Worm (Caenorhabditis elegans) whole organism, L1 larva: ENCODE results near the gene aakb-2.

Experiments used
- C16A3.4 ChIP-seq: fragments of 150-350 bp; optimal IDR thresholded peaks from 2 replicates; lab custom pipeline; 2014; ENCODE audit warnings: missing biosample characterization, missing genetic modification characterization
- aly-2 ChIP-seq: fragments of 150-350 bp; optimal IDR thresholded peaks from 2 replicates; lab custom pipeline; 2014; ENCODE audit warnings: missing biosample characterization, missing genetic modification characterization
- ama-1 ChIP-seq: fragments of 150-350 bp; optimal IDR thresholded peaks from 2 replicates; lab custom pipeline; 2014
- ceh-8 ChIP-seq: fragments of 200-800 bp; sonication (Bioruptor generic); optimal IDR thresholded peaks from 2 replicates; lab custom pipeline; 2018; ENCODE audit warnings: mild to moderate bottlenecking, missing genetic modification characterization, moderate library complexity, missing compliant biosample characterization
- ceh-82 ChIP-seq, 3 experiments: fragments of 150-350 bp in 1 of 3; sonication (generic microtip) in 2 of 3; optimal IDR thresholded peaks; 2 replicates each; lab custom pipeline; 2014 to 2017; ENCODE audit warnings: missing biosample characterization in 3 of 3, missing genetic modification characterization in 3 of 3
- ces-1 ChIP-seq: fragments of 150-350 bp; optimal IDR thresholded peaks from 2 replicates; lab custom pipeline; 2014; ENCODE audit warnings: missing biosample characterization, missing genetic modification reagents, missing genetic modification characterization
- dpl-1 ChIP-seq, 3 experiments: fragments of 150-350 bp in 2 of 3; sonication (generic microtip) in 1 of 3; optimal IDR thresholded peaks; 2 replicates each; lab custom pipeline; 2014 to 2017; ENCODE audit warnings: missing biosample characterization in 3 of 3, missing genetic modification characterization in 3 of 3, missing genetic modification reagents in 3 of 3
- dsc-1 ChIP-seq: sonication (generic microtip); optimal IDR thresholded peaks from 2 replicates; lab custom pipeline; 2016; ENCODE audit warnings: mild to moderate bottlenecking, missing genetic modification characterization, missing compliant biosample characterization
- efl-1 ChIP-seq, 4 experiments: fragments of 150-350 bp; optimal IDR thresholded peaks in 3 of 4; peaks in 1 of 4; 1 replicate in 1 of 4; 2 replicates in 3 of 4; lab custom pipeline; 2014; ENCODE audit warnings: missing biosample characterization in 2 of 4, missing genetic modification characterization in 2 of 4, missing genetic modification reagents in 2 of 4
- efl-3 ChIP-seq: fragments of 200-800 bp; sonication (Bioruptor generic); optimal IDR thresholded peaks from 2 replicates; lab custom pipeline; 2018; ENCODE audit warnings: mild to moderate bottlenecking, missing genetic modification characterization, missing compliant biosample characterization
- egl-13 ChIP-seq: sonication (generic microtip); optimal IDR thresholded peaks from 2 replicates; lab custom pipeline; 2016; ENCODE audit warnings: missing genotype, missing genetic modification reagents, missing genetic modification characterization, missing compliant biosample characterization
- elt-2 ChIP-seq: sonication (generic microtip); optimal IDR thresholded peaks from 2 replicates; lab custom pipeline; 2016; ENCODE audit warnings: missing genetic modification characterization, mild to moderate bottlenecking, inconsistent platforms, missing compliant biosample characterization, missing genetic modification reagents
- fkh-10 ChIP-seq: sonication (generic microtip); optimal IDR thresholded peaks from 2 replicates; lab custom pipeline; 2017; ENCODE audit warnings: missing biosample characterization, missing genetic modification reagents, missing genetic modification characterization
- fkh-4 ChIP-seq: sonication (generic microtip); optimal IDR thresholded peaks from 2 replicates; lab custom pipeline; 2016; ENCODE audit warnings: missing compliant biosample characterization, missing genetic modification characterization, borderline replicate concordance
- fkh-8 ChIP-seq: sonication (generic microtip); optimal IDR thresholded peaks from 2 replicates; lab custom pipeline; 2016; ENCODE audit warnings: mild to moderate bottlenecking, missing genetic modification characterization, missing compliant biosample characterization
- fos-1 ChIP-seq: fragments of 150-350 bp; optimal IDR thresholded peaks from 2 replicates; lab custom pipeline; 2014; ENCODE audit warnings: missing biosample characterization, missing genetic modification characterization
- grh-1 ChIP-seq: fragments of 200-800 bp; sonication (Bioruptor generic); IDR thresholded peaks from 2 replicates; pipeline ENCODE4 v1.3.6; 2022; ENCODE audit warnings: missing genetic modification reagents, missing genetic modification characterization, missing compliant biosample characterization
- lin-14 ChIP-seq: fragments of 200-800 bp; sonication (Bioruptor generic); optimal IDR thresholded peaks from 2 replicates; lab custom pipeline; 2018; ENCODE audit warnings: mild to moderate bottlenecking, missing genetic modification characterization, moderate library complexity, missing compliant biosample characterization
- lin-35 ChIP-seq, 2 experiments: fragments of 150-350 bp; optimal IDR thresholded peaks; 2 replicates each; lab custom pipeline; 2014; ENCODE audit warnings: missing biosample characterization in 2 of 2, missing genetic modification characterization in 2 of 2, missing genetic modification reagents in 2 of 2
- lir-3 ChIP-seq: sonication (generic microtip); optimal IDR thresholded peaks from 2 replicates; lab custom pipeline; 2016; ENCODE audit warnings: mild to moderate bottlenecking, missing genetic modification characterization, moderate library complexity, missing compliant biosample characterization; ENCODE audit not compliant: poor library complexity
- lsy-2 ChIP-seq, 2 experiments: fragments of 150-350 bp; optimal IDR thresholded peaks; 2 replicates each; lab custom pipeline; 2014; ENCODE audit warnings: missing biosample characterization in 2 of 2, missing genetic modification characterization in 2 of 2
- mab-9 ChIP-seq: fragments of 200-800 bp; sonication (Bioruptor generic); IDR thresholded peaks from 2 replicates; pipeline ENCODE4 v1.3.6; 2022; ENCODE audit warnings: missing genetic modification reagents, missing genetic modification characterization, missing compliant biosample characterization
- mdl-1 ChIP-seq, 2 experiments: fragments of 150-350 bp; optimal IDR thresholded peaks; 2 replicates each; lab custom pipeline; 2014 to 2017; ENCODE audit warnings: missing biosample characterization in 2 of 2, missing genetic modification characterization in 2 of 2, inconsistent platforms in 1 of 2
- mep-1 ChIP-seq: fragments of 150-350 bp; optimal IDR thresholded peaks from 2 replicates; lab custom pipeline; 2014; ENCODE audit warnings: missing biosample characterization, missing genetic modification characterization
- nhr-12 ChIP-seq: sonication (generic microtip); optimal IDR thresholded peaks from 2 replicates; lab custom pipeline; 2017; ENCODE audit warnings: missing biosample characterization, missing genetic modification characterization
- nhr-19 ChIP-seq: fragments of 200-800 bp; sonication (Bioruptor generic); conservative IDR thresholded peaks from 2 replicates; pipeline ENCODE4 v1.3.6; 2022; ENCODE audit warnings: missing genetic modification characterization, missing compliant biosample characterization
- nhr-28 ChIP-seq: fragments of 150-350 bp; optimal IDR thresholded peaks from 2 replicates; lab custom pipeline; 2014; ENCODE audit warnings: missing biosample characterization, missing genetic modification characterization
- nhr-47 ChIP-seq: sonication (generic microtip); optimal IDR thresholded peaks from 2 replicates; lab custom pipeline; 2016; ENCODE audit warnings: mild to moderate bottlenecking, missing genetic modification characterization, moderate library complexity, missing compliant biosample characterization
- nhr-71 ChIP-seq: sonication (generic microtip); optimal IDR thresholded peaks from 2 replicates; lab custom pipeline; 2016; ENCODE audit warnings: mild to moderate bottlenecking, missing genetic modification characterization, moderate library complexity, missing compliant biosample characterization
- rnt-1 ChIP-seq: sonication (generic microtip); optimal IDR thresholded peaks from 2 replicates; lab custom pipeline; 2016; ENCODE audit warnings: mild to moderate bottlenecking, missing genetic modification characterization, moderate library complexity, missing compliant biosample characterization
- snu-23 ChIP-seq: sonication (generic microtip); optimal IDR thresholded peaks from 2 replicates; lab custom pipeline; 2016; ENCODE audit warnings: missing genetic modification characterization, missing compliant biosample characterization
- sup-37 ChIP-seq: fragments of 200-800 bp; sonication (Bioruptor generic); optimal IDR thresholded peaks from 2 replicates; lab custom pipeline; 2018; ENCODE audit warnings: mild to moderate bottlenecking, missing genetic modification characterization, missing compliant biosample characterization
- swsn-7 ChIP-seq: sonication (generic microtip); optimal IDR thresholded peaks from 2 replicates; lab custom pipeline; 2016; ENCODE audit warnings: missing genetic modification characterization, missing compliant biosample characterization
- unc-30 ChIP-seq: sonication (generic microtip); optimal IDR thresholded peaks from 2 replicates; lab custom pipeline; 2017; ENCODE audit warnings: missing biosample characterization, missing genetic modification characterization
- xbp-1 ChIP-seq: sonication (generic microtip); optimal IDR thresholded peaks from 2 replicates; lab custom pipeline; 2016; ENCODE audit warnings: missing genetic modification characterization, missing compliant biosample characterization

aakb-2 gene

DNA sequence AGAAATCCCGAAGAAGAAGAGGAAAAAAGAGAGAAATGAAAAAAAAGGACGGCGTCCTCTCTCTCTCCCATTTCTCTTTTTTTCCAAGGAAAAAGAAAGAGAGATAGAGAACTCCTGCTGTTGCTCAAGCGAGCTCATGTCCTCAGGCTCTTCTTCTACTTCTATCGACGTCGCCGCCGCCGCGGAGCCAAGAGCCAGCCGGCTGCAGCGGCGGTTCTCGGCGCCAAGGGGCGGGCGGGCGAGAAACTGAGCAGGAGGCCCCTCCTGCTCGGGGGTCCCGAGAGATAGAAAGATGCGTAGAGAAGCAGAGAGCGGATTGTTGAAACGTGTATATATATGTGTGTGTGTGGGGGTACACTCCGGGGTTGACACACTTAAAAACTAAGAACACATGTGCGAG lies 34.0 kb upstream of the aakb-2 start:
- TF ChIP-seq ces-1 (no peak), nhr-12 (tag; lab: Kevin White, UChicago) (no peak), egl-13 (tag; lab: Kevin White, UChicago) (peak; percentile 1), rnt-1 (tag; lab: Kevin White, UChicago) (peak; percentile 30), fkh-8 (tag; lab: Kevin White, UChicago) (peak; percentile 4), ceh-82 (tag; optimal IDR thresholded peaks at IDR 0.05; lab: Kevin White, UChicago) (peak in 1 of 3 experiments; percentile 55), fkh-10 (peak; percentile 19), efl-3 (GFP tag; lab: Kevin White, UChicago) (no peak), lin-35 (GFP tag; optimal IDR thresholded peaks at IDR 0.05; lab: Kevin White, UChicago) (peak in 1 of 2 experiments; percentile 37), mep-1 (tag; lab: Kevin White, UChicago) (peak; percentile 7), sup-37 (GFP tag; lab: Kevin White, UChicago) (no peak), mab-9 (GFP tag; lab: Robert Waterston, UW) (0 out of 2 replicates have a peak, but pooled peaks have one; percentile 38), C16A3.4 (tag; lab: Kevin White, UChicago) (no peak), dpl-1 (GFP tag; optimal IDR thresholded peaks at IDR 0.05; lab: Kevin White, UChicago) (peak in 1 of 3 experiments; percentile 18), snu-23 (GFP tag; lab: Kevin White, UChicago) (peak; percentile 21), dsc-1 (tag; lab: Kevin White, UChicago) (peak; percentile 66), nhr-71 (tag; lab: Kevin White, UChicago) (peak; percentile 58), ceh-8 (GFP tag; lab: Kevin White, UChicago) (peak; percentile 90), lsy-2 (tag; optimal IDR thresholded peaks at IDR 0.05; lab: Kevin White, UChicago) (peak in 1 of 2 experiments; percentile 49), xbp-1 (tag; lab: Kevin White, UChicago) (peak; percentile 4), ama-1 (lab: Kevin White, UChicago) (no peak), efl-1 (optimal IDR thresholded peaks at IDR 0.05; lab: Kevin White, UChicago) (peak in 1 of 2 experiments; percentile 7), efl-1 (GFP tag; optimal IDR thresholded peaks at IDR 0.05 in 1 of 2; lab: Kevin White, UChicago) (peak in 1 of 2 experiments; percentile 11), nhr-47 (tag; lab: Kevin White, UChicago) (peak; percentile 26), swsn-7 (tag; lab: Kevin White, UChicago) (peak; percentile 9), fos-1 (no peak), nhr-28 (tag; lab: Kevin White, UChicago) (no peak), lin-14 (GFP tag; lab: Kevin White, UChicago) (peak; percentile 94)
- TF ChIP-seq, all 84 proteins: peak for 19

DNA sequence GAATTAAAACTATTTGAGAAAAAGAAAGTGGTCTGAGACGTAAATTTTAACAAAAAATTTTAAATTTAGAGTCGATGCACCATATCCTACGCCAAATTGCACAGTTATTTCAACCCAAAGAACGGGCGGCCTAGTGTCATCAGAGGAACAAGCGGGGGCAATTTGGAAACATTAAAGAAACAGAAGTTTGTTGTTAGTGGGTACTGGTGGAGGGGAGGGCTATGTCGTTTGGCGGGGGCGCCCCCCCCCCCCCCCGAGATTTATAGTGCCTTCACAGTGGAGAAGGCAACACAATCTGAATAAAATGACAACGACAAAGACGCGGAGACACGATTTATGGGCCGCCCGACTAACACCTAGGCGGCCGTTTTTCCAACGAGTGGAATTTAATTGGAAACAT lies 30.1 kb upstream of the aakb-2 start:
- TF ChIP-seq fkh-4 (tag; lab: Kevin White, UChicago): peak; percentile 23
- no peak for TF ChIP-seq fkh-10
- no peak for TF ChIP-seq lir-3 (tag; lab: Kevin White, UChicago)
- TF ChIP-seq dsc-1 (tag; lab: Kevin White, UChicago): peak; percentile 60
- no peak for TF ChIP-seq unc-30 (tag; lab: Kevin White, UChicago)

DNA sequence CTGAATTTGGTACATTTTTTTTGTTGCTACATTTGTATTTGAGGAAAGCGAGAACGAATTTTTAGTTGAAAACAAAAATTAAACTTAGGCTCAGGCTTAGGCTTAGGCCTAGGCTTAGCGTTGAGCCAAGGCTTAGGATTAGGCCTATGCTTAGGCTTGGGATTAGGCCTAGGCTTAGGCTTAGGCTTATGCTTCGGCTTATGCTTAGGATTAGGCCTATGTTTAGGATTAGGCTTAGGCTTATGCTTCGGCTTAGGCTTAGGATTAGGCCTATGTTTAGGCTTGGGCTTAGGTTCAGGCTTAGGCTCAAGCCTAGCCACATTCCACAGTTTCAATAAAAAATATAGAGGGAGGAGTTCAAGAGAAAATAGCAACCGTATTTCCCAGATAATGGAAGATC lies 29.1 kb upstream of the aakb-2 start:
- TF ChIP-seq elt-2 (tag; lab: Kevin White, UChicago) (no peak), grh-1 (GFP tag; lab: Robert Waterston, UW) (no peak), efl-1 (optimal IDR thresholded peaks at IDR 0.05; lab: Kevin White, UChicago) (no peak), efl-1 (GFP tag; optimal IDR thresholded peaks at IDR 0.05 in 1 of 2; lab: Kevin White, UChicago) (peak in 1 of 2 experiments; percentile 49), nhr-28 (tag; lab: Kevin White, UChicago) (no peak)

DNA sequence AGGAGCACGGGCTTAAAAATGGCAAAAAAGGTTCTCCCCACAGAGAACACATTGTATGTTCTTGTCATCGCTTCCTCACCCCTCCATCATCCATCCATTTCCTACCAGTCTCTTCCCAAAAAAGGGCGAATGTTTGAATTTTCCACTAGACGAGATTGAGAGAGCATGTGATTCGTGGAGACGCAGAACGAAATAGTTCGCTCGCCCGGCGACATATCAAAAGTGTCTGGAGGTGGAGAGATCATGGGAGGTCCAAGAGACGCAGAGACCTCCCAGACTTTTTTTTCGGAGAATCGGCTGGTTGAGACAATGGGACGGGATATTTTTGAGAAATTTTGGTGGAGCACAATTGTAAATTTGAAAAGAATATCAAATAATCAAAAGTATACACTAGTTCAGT lies 28.6 kb upstream of the aakb-2 start:
- no peak for TF ChIP-seq aly-2
- TF ChIP-seq lin-14 (GFP tag; lab: Kevin White, UChicago): no peak
- TF ChIP-seq efl-1 (optimal IDR thresholded peaks at IDR 0.05; lab: Kevin White, UChicago): peak in 1 of 2 experiments; percentile 4
- no peak for TF ChIP-seq efl-1 (GFP tag; optimal IDR thresholded peaks at IDR 0.05 in 1 of 2; lab: Kevin White, UChicago)
- TF ChIP-seq nhr-19 (GFP tag; lab: Robert Waterston, UW): no peak
- no peak for TF ChIP-seq snu-23 (GFP tag; lab: Kevin White, UChicago)
- TF ChIP-seq mdl-1 (tag; optimal IDR thresholded peaks at IDR 0.05; lab: Kevin White, UChicago): no peak
- no peak for TF ChIP-seq nhr-71 (tag; lab: Kevin White, UChicago)
